Fruit fly (Drosophila melanogaster) whole organism, adult: ENCODE data around the gene CAH9.
A peak's percentile ranks its signal among the peaks of the same experiment; 100 is the strongest.

Experiments used
- CG11617 ChIP-seq: fragments of 200-800 bp; sonication (Bioruptor generic); optimal IDR thresholded peaks from 2 replicates; lab custom pipeline; 2017; ENCODE audit warnings: mild to moderate bottlenecking, missing biosample characterization, missing genetic modification reagents, missing genetic modification characterization
- CG12768 ChIP-seq: fragments of 200-800 bp; sonication (Bioruptor generic); optimal IDR thresholded peaks from 2 replicates; lab custom pipeline; 2017; ENCODE audit warnings: missing biosample characterization, missing genetic modification characterization, mild to moderate bottlenecking, moderate library complexity, missing genetic modification reagents
- CG14711 ChIP-seq: fragments of 200-800 bp; sonication (Bioruptor generic); optimal IDR thresholded peaks from 2 replicates; lab custom pipeline; 2018; ENCODE audit warnings: missing biosample characterization, mild to moderate bottlenecking, missing genetic modification characterization, moderate library complexity
- CG1620 ChIP-seq: fragments of 200-800 bp; sonication (Bioruptor generic); optimal IDR thresholded peaks from 2 replicates; lab custom pipeline; 2016; ENCODE audit warnings: missing biosample characterization, missing genetic modification characterization
- CG33017 ChIP-seq: fragments of 200-800 bp; sonication (Bioruptor generic); optimal IDR thresholded peaks from 2 replicates; lab custom pipeline; 2018; ENCODE audit warnings: missing biosample characterization, mild to moderate bottlenecking, missing genetic modification characterization, moderate library complexity
- CG5204 ChIP-seq: fragments of 200-800 bp; sonication (Bioruptor generic); optimal IDR thresholded peaks from 2 replicates; lab custom pipeline; 2016; ENCODE audit warnings: missing biosample characterization, missing genetic modification characterization
- CG7045 ChIP-seq: fragments of 200-800 bp; sonication (Bioruptor generic); optimal IDR thresholded peaks from 2 replicates; lab custom pipeline; 2017; ENCODE audit warnings: missing biosample characterization, mild to moderate bottlenecking, missing genetic modification characterization
- CG7101 ChIP-seq: fragments of 200-800 bp; sonication (Bioruptor generic); optimal IDR thresholded peaks from 2 replicates; lab custom pipeline; 2018; ENCODE audit warnings: missing biosample characterization, mild to moderate bottlenecking, missing genetic modification characterization, moderate library complexity
- Clk ChIP-seq: fragments of 200-800 bp; sonication (Bioruptor generic); optimal IDR thresholded peaks from 2 replicates; lab custom pipeline; 2017; ENCODE audit warnings: missing biosample characterization, missing genetic modification characterization
- Crg-1 ChIP-seq: fragments of 200-800 bp; sonication (Bioruptor generic); optimal IDR thresholded peaks from 2 replicates; lab custom pipeline; 2016; ENCODE audit warnings: missing biosample characterization, missing genetic modification characterization
- Hr96 ChIP-seq: fragments of 200-800 bp; sonication (Bioruptor generic); optimal IDR thresholded peaks from 2 replicates; lab custom pipeline; 2016; ENCODE audit warnings: missing biosample characterization, missing genetic modification characterization
- Mnt ChIP-seq: fragments of 200-800 bp; sonication (Bioruptor generic); optimal IDR thresholded peaks from 2 replicates; lab custom pipeline; 2016; ENCODE audit warnings: missing biosample characterization, mild to moderate bottlenecking, missing genetic modification characterization
- bab1 ChIP-seq: fragments of 200-800 bp; sonication (Bioruptor generic); optimal IDR thresholded peaks from 3 replicates; lab custom pipeline; 2019; ENCODE audit warnings: missing biosample characterization, mild to moderate bottlenecking, missing genetic modification characterization, moderate library complexity
- cic ChIP-seq: fragments of 200-800 bp; sonication (Bioruptor generic); optimal IDR thresholded peaks from 2 replicates; lab custom pipeline; 2017; ENCODE audit warnings: missing biosample characterization, mild to moderate bottlenecking, missing genetic modification characterization, moderate library complexity
- cnc ChIP-seq, 2 experiments: fragments of >200 bp; optimal IDR thresholded peaks; 2 replicates each; lab custom pipeline; 2017
- kay ChIP-seq: fragments of 200-800 bp; sonication (Bioruptor generic); peaks from one replicate; lab custom pipeline; 2016; ENCODE audit warnings: missing biosample characterization, missing genetic modification characterization, borderline replicate concordance
- ovo ChIP-seq: fragments of 200-800 bp; sonication (Bioruptor generic); optimal IDR thresholded peaks from 2 replicates; lab custom pipeline; 2016; ENCODE audit warnings: missing biosample characterization, missing genetic modification characterization
- pad ChIP-seq: fragments of 200-800 bp; sonication (Bioruptor generic); optimal IDR thresholded peaks from 3 replicates; lab custom pipeline; 2017; ENCODE audit warnings: missing biosample characterization, missing genetic modification characterization, mild to moderate bottlenecking, moderate library complexity, missing genetic modification reagents
- tj ChIP-seq: fragments of 200-800 bp; sonication (Bioruptor generic); optimal IDR thresholded peaks from 3 replicates; lab custom pipeline; 2017; ENCODE audit warnings: missing biosample characterization, mild to moderate bottlenecking, missing genetic modification characterization, moderate library complexity
- toe ChIP-seq: fragments of 200-800 bp; sonication (Bioruptor generic); optimal IDR thresholded peaks from 2 replicates; lab custom pipeline; 2016; ENCODE audit warnings: missing biosample characterization, missing genetic modification characterization

Gene CAH9

DNA sequence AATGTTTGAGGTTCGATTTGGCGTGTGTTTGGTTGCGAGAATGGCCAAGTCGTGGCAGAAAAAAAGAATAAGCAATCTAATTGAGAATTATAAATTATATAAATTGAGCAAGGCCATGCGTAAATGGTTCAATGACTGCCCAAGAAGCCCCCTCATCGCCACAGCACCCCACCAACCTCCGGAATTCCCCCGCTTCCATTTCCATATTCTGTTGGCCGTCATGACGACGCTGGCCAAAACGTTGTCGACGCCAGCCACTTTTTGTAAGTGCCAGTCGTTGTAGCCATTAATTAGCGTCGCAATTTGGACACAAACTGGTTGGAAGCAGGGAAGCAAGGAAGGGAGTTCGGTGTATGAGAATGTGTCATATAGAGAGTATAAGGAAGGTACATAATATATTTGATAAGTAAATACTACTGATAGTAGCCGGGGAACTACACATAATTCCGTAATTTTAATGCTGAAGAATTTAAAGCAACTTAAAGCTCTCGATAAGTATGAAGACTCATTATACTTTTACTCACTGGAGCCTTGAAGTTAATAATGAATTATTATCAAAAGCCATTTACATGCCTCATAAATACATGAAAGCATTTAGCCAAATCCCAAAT, 24.7 kb upstream of the CAH9 start:
- no peak for TF ChIP-seq Crg-1
- peak; percentile 47 for TF ChIP-seq kay (GFP tag; lab: Kevin White, UChicago)
- TF ChIP-seq tj (GFP tag; lab: Kevin White, UChicago) = peak; percentile 62

DNA sequence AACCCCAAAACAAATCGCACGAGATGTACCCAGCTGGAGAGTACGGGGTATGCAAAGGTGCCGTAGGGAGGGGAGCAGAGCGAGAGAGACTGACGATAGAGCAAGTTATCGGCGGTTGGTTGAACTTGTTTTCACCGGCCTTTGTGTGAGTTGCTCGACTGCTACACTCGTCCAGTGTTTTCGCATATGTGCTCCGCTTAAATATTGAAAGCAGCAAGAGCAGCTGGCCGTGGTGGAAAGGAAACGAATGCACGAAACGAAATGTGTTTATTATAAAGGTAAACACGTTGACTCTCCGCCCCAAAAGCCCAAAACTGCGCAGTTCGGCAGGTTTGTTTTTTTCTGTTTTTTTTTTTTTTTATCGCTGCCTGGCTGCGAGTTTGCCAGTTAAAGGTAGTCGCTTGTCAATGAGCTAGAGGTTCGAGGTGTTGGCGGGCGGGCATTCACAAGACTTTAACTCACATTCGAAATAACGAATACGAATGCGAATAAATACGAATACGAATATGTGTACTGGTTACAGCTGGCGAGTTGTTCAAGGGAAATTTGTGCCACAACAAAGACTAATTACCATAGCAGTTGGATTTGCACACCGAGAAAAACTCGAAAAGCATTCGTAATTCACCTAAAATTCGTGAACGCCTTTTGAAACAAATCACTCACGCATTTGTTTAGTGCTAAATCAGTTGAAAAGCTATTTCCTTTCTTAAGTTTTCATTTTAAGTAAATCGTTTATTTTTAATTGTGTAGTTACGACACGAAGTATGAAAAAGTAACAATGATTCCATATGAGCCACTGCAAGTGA, 23.8 kb upstream of the CAH9 start:
- TF ChIP-seq Hr96 = peak; percentile 13
- TF ChIP-seq CG7045 (GFP tag; lab: Kevin White, UChicago) = peak; percentile 19
- TF ChIP-seq cnc (optimal IDR thresholded peaks at IDR 0.05; lab: Kevin White, UChicago) = no peak
- TF ChIP-seq kay (GFP tag; lab: Kevin White, UChicago) = no peak
- no peak for TF ChIP-seq toe
- TF ChIP-seq Crg-1 = peak; percentile 14
- TF ChIP-seq CG7101 (tag; lab: Kevin White, UChicago) = peak; percentile 7
- no peak for TF ChIP-seq CG5204 (GFP tag; lab: Kevin White, UChicago)
- no peak for TF ChIP-seq pad (GFP tag; lab: Kevin White, UChicago)
- TF ChIP-seq ovo = no peak
- TF ChIP-seq CG12768 (GFP tag; lab: Kevin White, UChicago) = peak; percentile 22
- TF ChIP-seq tj (GFP tag; lab: Kevin White, UChicago) = peak; percentile 70
- peak; percentile 36 for TF ChIP-seq CG14711 (tag; lab: Kevin White, UChicago)
- TF ChIP-seq Mnt (GFP tag; lab: Kevin White, UChicago) = peak; percentile 65
- TF ChIP-seq CG1620 (GFP tag; lab: Kevin White, UChicago) = no peak
- TF ChIP-seq bab1 (GFP tag; lab: Kevin White, UChicago) = peak; percentile 37
- TF ChIP-seq CG33017 (tag; lab: Kevin White, UChicago) = peak; percentile 8
- peak; percentile 47 for TF ChIP-seq cic (GFP tag; lab: Kevin White, UChicago)
- TF ChIP-seq CG11617 = peak; percentile 3

DNA sequence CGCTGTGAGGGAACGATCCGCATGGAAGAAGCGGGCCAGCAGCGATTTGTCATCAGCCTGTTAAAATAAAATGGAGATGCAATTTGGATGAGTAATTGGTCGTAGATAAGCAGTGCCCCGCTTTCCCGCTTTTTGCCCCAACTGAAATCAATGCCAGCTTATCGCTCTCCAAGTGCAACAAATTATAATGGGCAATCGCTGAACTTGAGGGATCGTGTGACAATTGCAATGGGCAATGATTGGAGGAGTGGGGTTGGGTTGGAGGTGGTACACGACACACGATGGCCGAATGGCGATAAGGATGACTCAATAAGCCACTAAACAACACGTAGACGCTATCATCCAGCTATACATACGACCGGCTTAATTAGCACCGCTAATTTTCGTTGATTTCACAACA, 22.7 kb upstream of the CAH9 start:
- TF ChIP-seq Mnt (GFP tag; lab: Kevin White, UChicago) (peak; percentile 44), Crg-1 (no peak)

DNA sequence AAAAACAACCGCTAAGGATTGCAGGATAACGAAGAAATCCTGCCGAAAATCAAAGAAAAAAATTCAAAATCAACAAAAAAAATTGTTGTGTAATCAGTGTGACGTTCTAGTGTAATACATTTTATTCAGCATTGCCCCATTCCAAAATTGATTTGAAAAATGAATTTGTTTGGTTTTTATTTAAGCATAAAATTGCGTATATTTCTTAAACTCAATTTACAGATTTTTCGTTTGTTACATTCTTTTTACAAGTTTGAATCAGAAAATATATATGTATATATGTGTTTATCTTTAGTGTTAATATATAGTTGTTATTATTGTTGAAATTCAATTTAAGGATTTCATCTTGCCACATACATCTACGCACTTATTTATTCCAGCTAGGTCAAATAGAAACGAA, 18.6 kb upstream of the CAH9 start, which contains the start of gene CG6059:
Gene CG6059 (minus strand): TSS at position 101 of the 400 bp plus-strand sequence.
- TF ChIP-seq CG1620 (GFP tag; lab: Kevin White, UChicago) = no peak
- TF ChIP-seq cic (GFP tag; lab: Kevin White, UChicago) = no peak
- TF ChIP-seq CG5204 (GFP tag; lab: Kevin White, UChicago) = no peak
- TF ChIP-seq CG7101 (tag; lab: Kevin White, UChicago) = no peak
- TF ChIP-seq CG7045 (GFP tag; lab: Kevin White, UChicago) = no peak
- no peak for TF ChIP-seq CG14711 (tag; lab: Kevin White, UChicago)
- TF ChIP-seq kay (GFP tag; lab: Kevin White, UChicago) = no peak
- TF ChIP-seq CG33017 (tag; lab: Kevin White, UChicago) = no peak
- no peak for TF ChIP-seq bab1 (GFP tag; lab: Kevin White, UChicago)

DNA sequence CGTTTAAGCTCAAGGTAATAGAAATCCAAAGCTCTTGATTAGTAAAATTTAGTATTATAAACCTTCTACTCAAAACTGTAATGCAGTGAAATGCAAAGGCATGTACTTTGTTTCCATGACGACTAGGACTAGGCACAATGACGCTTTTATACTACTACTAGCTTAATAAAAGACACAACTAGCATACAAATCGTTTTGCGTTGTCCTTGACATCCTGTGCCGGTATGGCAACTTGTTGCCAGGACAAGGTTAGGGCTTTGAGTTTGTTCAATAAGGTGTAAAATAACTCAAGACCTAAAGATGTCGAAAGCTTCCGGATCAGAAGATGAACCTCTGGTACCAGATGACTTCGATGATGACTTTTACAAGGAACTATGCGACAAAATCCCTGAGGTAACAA, 12.4 kb upstream of the CAH9 start, which contains the start of gene CG5882:
Gene CG5882 (plus strand): TSS at position 301 of the 400 bp plus-strand sequence.
- TF ChIP-seq CG5204 (GFP tag; lab: Kevin White, UChicago) (no peak), cnc (optimal IDR thresholded peaks at IDR 0.05; lab: Kevin White, UChicago) (no peak), CG7045 (GFP tag; lab: Kevin White, UChicago) (no peak), cic (GFP tag; lab: Kevin White, UChicago) (no peak), Hr96 (no peak)

DNA sequence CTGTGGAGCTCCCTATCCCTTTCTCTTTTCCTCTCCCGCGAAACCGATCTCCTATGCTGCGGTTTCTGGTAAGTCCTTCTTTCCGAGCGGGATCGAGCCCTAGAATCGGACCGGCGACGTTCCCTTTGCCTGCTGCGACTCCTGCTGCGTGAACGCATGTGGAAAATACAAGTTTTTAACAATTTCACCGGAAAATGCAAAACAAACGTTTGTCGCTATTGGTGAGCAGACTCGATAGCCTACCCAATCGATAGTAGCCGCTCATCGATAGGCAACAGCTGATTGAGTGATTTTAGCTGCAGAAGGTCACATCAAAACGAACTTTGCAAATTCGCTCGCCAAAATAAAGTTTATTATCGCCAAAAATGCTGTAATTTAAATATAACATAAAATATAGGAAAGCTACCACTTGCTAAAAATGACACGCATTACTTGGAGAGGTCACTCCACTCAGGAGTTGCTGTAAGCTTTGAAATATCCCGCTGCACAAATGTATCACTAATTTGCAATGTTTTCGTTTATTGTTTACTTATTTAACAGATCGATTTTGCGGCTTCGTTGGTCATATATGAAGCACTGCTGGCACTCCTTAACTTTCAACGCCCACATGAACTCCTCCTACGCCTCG, 10.6 kb upstream of the CAH9 start, which contains the start of the genes CG6066 and CG5880:
Gene CG6066 (minus strand): TSS at position 243 of the 628 bp plus-strand sequence.
Gene CG5880 (plus strand): TSS at position 281 of the 628 bp plus-strand sequence.
- TF ChIP-seq CG7045 (GFP tag; lab: Kevin White, UChicago) (no peak), cic (GFP tag; lab: Kevin White, UChicago) (no peak), Hr96 (no peak), CG7101 (tag; lab: Kevin White, UChicago) (no peak), Crg-1 (no peak), CG1620 (GFP tag; lab: Kevin White, UChicago) (no peak), cnc (optimal IDR thresholded peaks at IDR 0.05; lab: Kevin White, UChicago) (no peak), ovo (no peak), kay (GFP tag; lab: Kevin White, UChicago) (no peak), tj (GFP tag; lab: Kevin White, UChicago) (no peak), pad (GFP tag; lab: Kevin White, UChicago) (no peak), Mnt (GFP tag; lab: Kevin White, UChicago) (no peak), CG14711 (tag; lab: Kevin White, UChicago) (no peak), Clk (GFP tag; lab: Kevin White, UChicago) (no peak), CG33017 (tag; lab: Kevin White, UChicago) (no peak), CG11617 (no peak), bab1 (GFP tag; lab: Kevin White, UChicago) (no peak)
